Worm (Caenorhabditis elegans): ENCODE results near the gene F54D1.1.
"Not testable (repeated sequence)": the region's sequence is repeated elsewhere in the genome, so short reads cannot be mapped to it uniquely, and the experiment has no call there.

Gene F54D1.1

ce11 chrIV:11263101-11263500, 1.5 kb downstream of the F54D1.1 start, which contains the start of gene col-126:
Gene col-126 (plus strand): TSS chrIV:11263401.
- TF ChIP-seq unc-62 (GFP tag; optimal IDR thresholded peaks at IDR 0.05): not testable (repeated sequence)

- TF ChIP-seq unc-62 (GFP tag; optimal IDR thresholded peaks at IDR 0.05): no peak
These were observed 4.5 kb downstream of the F54D1.1 start, which contains the start of gene col-127 for ce11 chrIV:11266090-11266489. Gene col-127 (minus strand): TSS chrIV:11266190.

- TF ChIP-seq unc-62 (GFP tag; optimal IDR thresholded peaks at IDR 0.05): no peak
These were observed 7.8 kb downstream of the F54D1.1 start for ce11 chrIV:11269483-11269882.

- TF ChIP-seq unc-62 (GFP tag; optimal IDR thresholded peaks at IDR 0.05): no peak
These were observed 9.6 kb downstream of the F54D1.1 start, which contains the start of gene nhr-7 for ce11 chrIV:11271262-11271661. Gene nhr-7 (minus strand): TSS chrIV:11271362.

ce11 chrIV:11273151-11273550, 11.5 kb downstream of the F54D1.1 start, which contains the start of gene gtl-2:
Gene gtl-2 (plus strand): TSS chrIV:11273451.
- TF ChIP-seq unc-62 (GFP tag; optimal IDR thresholded peaks at IDR 0.05): no peak

- no peak for TF ChIP-seq unc-62 (GFP tag; optimal IDR thresholded peaks at IDR 0.05)
These were observed 14.4 kb downstream of the F54D1.1 start for ce11 chrIV:11276026-11276425.

- TF ChIP-seq unc-62 (GFP tag; optimal IDR thresholded peaks at IDR 0.05): no peak
These were observed 22.5 kb downstream of the F54D1.1 start for ce11 chrIV:11284102-11284531.

- no peak for TF ChIP-seq unc-62 (GFP tag; optimal IDR thresholded peaks at IDR 0.05)
These were observed 23.6 kb downstream of the F54D1.1 start for ce11 chrIV:11285239-11285638.

ce11 chrIV:11286112-11286511, 24.5 kb downstream of the F54D1.1 start:
- no peak for TF ChIP-seq unc-62 (GFP tag; optimal IDR thresholded peaks at IDR 0.05)

ce11 chrIV:11287511-11287910, 25.9 kb downstream of the F54D1.1 start, which contains the start of gene F54D1.6:
Gene F54D1.6 (plus strand): TSS chrIV:11287811.
- no peak for TF ChIP-seq unc-62 (GFP tag; optimal IDR thresholded peaks at IDR 0.05)

- TF ChIP-seq unc-62 (GFP tag; optimal IDR thresholded peaks at IDR 0.05): no peak
These were observed 27.3 kb downstream of the F54D1.1 start for ce11 chrIV:11288965-11289364.

- no peak for TF ChIP-seq unc-62 (GFP tag; optimal IDR thresholded peaks at IDR 0.05)
These were observed 35.2 kb downstream of the F54D1.1 start, which contains the start of gene mttu-1 for ce11 chrIV:11296787-11297186. Gene mttu-1 (minus strand): TSS chrIV:11296887.

- no peak for TF ChIP-seq unc-62 (GFP tag; optimal IDR thresholded peaks at IDR 0.05)
These were observed 36.8 kb downstream of the F54D1.1 start, which contains the start of the genes B0035.15 and dnj-1 for ce11 chrIV:11298154-11299086. Gene B0035.15 (minus strand): TSS chrIV:11298252. Gene dnj-1 (plus strand): TSS chrIV:11299036.

- no peak for TF ChIP-seq unc-62 (GFP tag; optimal IDR thresholded peaks at IDR 0.05)
These were observed 43.3 kb downstream of the F54D1.1 start for ce11 chrIV:11304970-11305369.

ce11 chrIV:11306548-11306947, 44.9 kb downstream of the F54D1.1 start, which contains the start of gene B0035.13:
Gene B0035.13 (minus strand): TSS chrIV:11306720.
- TF ChIP-seq unc-62 (GFP tag; optimal IDR thresholded peaks at IDR 0.05): no peak

- no peak for TF ChIP-seq unc-62 (GFP tag; optimal IDR thresholded peaks at IDR 0.05)
These were observed 46.1 kb downstream of the F54D1.1 start for ce11 chrIV:11307770-11308169.

ce11 chrIV:11310624-11311023, 49.0 kb downstream of the F54D1.1 start, which contains the start of gene znf-207:
Gene znf-207 (plus strand): TSS chrIV:11310972.
- TF ChIP-seq unc-62 (GFP tag; optimal IDR thresholded peaks at IDR 0.05): no peak
